Worm (Caenorhabditis elegans) whole organism, mixed stage, embryonic: ENCODE measurements around the gene T26A8.4.

Experiments
- bed-3 ChIP-seq: fragments of 200-800 bp; sonication (Bioruptor generic); optimal IDR thresholded peaks from 3 replicates; lab custom pipeline; 2018; ENCODE audit warnings: mild to moderate bottlenecking, missing genetic modification characterization, moderate library complexity, missing compliant biosample characterization
- ceh-43 ChIP-seq: fragments of 200-800 bp; sonication (Bioruptor generic); optimal IDR thresholded peaks from 2 replicates; lab custom pipeline; 2018; ENCODE audit warnings: mild to moderate bottlenecking, missing genetic modification characterization, moderate library complexity, missing compliant biosample characterization
- elt-1 ChIP-seq: sonication (generic microtip); optimal IDR thresholded peaks from 2 replicates; lab custom pipeline; 2017; ENCODE audit warnings: missing genetic modification characterization, mild to moderate bottlenecking, missing compliant biosample characterization, antibody characterized with exemption, moderate library complexity, borderline replicate concordance; ENCODE audit not compliant: insufficient read depth
- lin-13 ChIP-seq: fragments of 150-350 bp; optimal IDR thresholded peaks from 2 replicates; lab custom pipeline; 2014; ENCODE audit warnings: missing biosample characterization, missing genetic modification characterization
- nhr-12 ChIP-seq: fragments of 150-350 bp; optimal IDR thresholded peaks from 2 replicates; lab custom pipeline; 2014; ENCODE audit warnings: missing biosample characterization, missing genetic modification characterization
- nhr-28 ChIP-seq: fragments of 150-350 bp; optimal IDR thresholded peaks from 2 replicates; lab custom pipeline; 2014; ENCODE audit warnings: missing biosample characterization, missing genetic modification characterization
- nhr-76 ChIP-seq: sonication (generic microtip); optimal IDR thresholded peaks from 2 replicates; lab custom pipeline; 2017; ENCODE audit warnings: missing biosample characterization, missing genetic modification characterization
- unc-62 ChIP-seq: fragments of 150-350 bp; optimal IDR thresholded peaks from 2 replicates; lab custom pipeline; 2014; ENCODE audit warnings: missing biosample characterization, missing genetic modification reagents, missing genetic modification characterization
- ztf-11 ChIP-seq: fragments of 150-350 bp; optimal IDR thresholded peaks from 2 replicates; lab custom pipeline; 2014; ENCODE audit warnings: missing biosample characterization, missing genetic modification characterization

ce11 chrIV:8462376-8462775, 29.7 kb upstream of the T26A8.4 start:
- TF ChIP-seq nhr-76: no peak
- TF ChIP-seq unc-62 (GFP tag; lab: Kevin White, UChicago): no peak
- TF ChIP-seq elt-1: no peak
- no peak for TF ChIP-seq nhr-28 (tag; lab: Kevin White, UChicago)
- no peak for TF ChIP-seq bed-3
- TF ChIP-seq ceh-43 (GFP tag; lab: Kevin White, UChicago): no peak
- no peak for TF ChIP-seq lin-13
- no peak for TF ChIP-seq nhr-12 (tag; lab: Kevin White, UChicago)
- no peak for TF ChIP-seq ztf-11 (tag; lab: Kevin White, UChicago)
